Worm (Caenorhabditis elegans) whole organism, L4 larva: ENCODE results near the gene rabr-4.

Source experiments
- D1046.2 ChIP-seq: fragments of 200-800 bp; sonication (Bioruptor generic); IDR thresholded peaks from 2 replicates; pipeline ENCODE4 v1.3.6; 2022; ENCODE audit warnings: missing genetic modification characterization, missing compliant biosample characterization
- Y105C5A.15 ChIP-seq: fragments of 200-800 bp; sonication (Bioruptor generic); IDR thresholded peaks from 2 replicates; pipeline ENCODE4 v1.3.6; 2022; ENCODE audit warnings: missing genetic modification characterization, missing compliant biosample characterization
- Y75B8A.6 ChIP-seq: fragments of 200-800 bp; sonication (Bioruptor generic); IDR thresholded peaks from 2 replicates; pipeline ENCODE4 v1.3.6; 2022; ENCODE audit warnings: missing genetic modification reagents, missing genetic modification characterization, missing compliant biosample characterization
- aha-1 ChIP-seq: fragments of 150-350 bp; peaks from one replicate; lab custom pipeline; 2014; ENCODE audit warnings: missing biosample characterization, missing genetic modification characterization
- ceh-32 ChIP-seq: sonication (generic microtip); optimal IDR thresholded peaks from 2 replicates; lab custom pipeline; 2016; ENCODE audit warnings: mild to moderate bottlenecking, missing genetic modification characterization, missing compliant biosample characterization; ENCODE audit not compliant: poor library complexity
- ceh-44 ChIP-seq: fragments of 200-800 bp; sonication (Bioruptor generic); IDR thresholded peaks from 2 replicates; pipeline ENCODE4 v1.3.6; 2022; ENCODE audit warnings: missing genetic modification reagents, missing genetic modification characterization, missing compliant biosample characterization
- ceh-62 ChIP-seq: sonication (generic microtip); optimal IDR thresholded peaks from 2 replicates; lab custom pipeline; 2017; ENCODE audit warnings: missing biosample characterization, missing genetic modification characterization
- ceh-82 ChIP-seq: sonication (generic microtip); optimal IDR thresholded peaks from 2 replicates; lab custom pipeline; 2017; ENCODE audit warnings: missing biosample characterization, missing genetic modification characterization
- cey-2 ChIP-seq: sonication (generic microtip); optimal IDR thresholded peaks from 3 replicates; lab custom pipeline; 2017; ENCODE audit warnings: missing genetic modification characterization, mild to moderate bottlenecking, missing compliant biosample characterization, antibody characterized with exemption, borderline replicate concordance; ENCODE audit not compliant: insufficient read depth
- daf-12 ChIP-seq: fragments of 150-350 bp; optimal IDR thresholded peaks from 2 replicates; lab custom pipeline; 2014; ENCODE audit warnings: missing biosample characterization, missing genetic modification reagents, missing genetic modification characterization
- daf-16 ChIP-seq, 3 experiments: sonication (generic microtip); optimal IDR thresholded peaks; 2 replicates each; lab custom pipeline; 2016 to 2017; ENCODE audit warnings: missing genetic modification characterization in 3 of 3, missing genetic modification reagents in 3 of 3, mild to moderate bottlenecking in 2 of 3, missing compliant biosample characterization in 2 of 3, missing biosample characterization in 1 of 3, moderate library complexity in 1 of 3
- dmd-8 ChIP-seq: fragments of 200-800 bp; sonication (Bioruptor generic); IDR thresholded peaks from 2 replicates; pipeline ENCODE4 v1.3.6; 2022; ENCODE audit warnings: missing genetic modification characterization, missing compliant biosample characterization
- dpl-1 ChIP-seq: fragments of 150-350 bp; optimal IDR thresholded peaks from 2 replicates; lab custom pipeline; 2014; ENCODE audit warnings: missing biosample characterization, missing genetic modification reagents, missing genetic modification characterization
- fkh-10 ChIP-seq: fragments of 150-350 bp; optimal IDR thresholded peaks from 2 replicates; lab custom pipeline; 2014; ENCODE audit warnings: missing biosample characterization, missing genetic modification reagents, missing genetic modification characterization
- gei-8 ChIP-seq: fragments of 200-800 bp; sonication (Bioruptor generic); optimal IDR thresholded peaks from 2 replicates; lab custom pipeline; 2018; ENCODE audit warnings: mild to moderate bottlenecking, missing genetic modification characterization, missing compliant biosample characterization
- hlh-11 ChIP-seq: fragments of 200-800 bp; sonication (Bioruptor generic); optimal IDR thresholded peaks from 2 replicates; lab custom pipeline; 2018; ENCODE audit warnings: mild to moderate bottlenecking, missing genetic modification characterization, missing compliant biosample characterization
- mdl-1 ChIP-seq, 2 experiments: fragments of 150-350 bp in 1 of 2; sonication (generic microtip) in 1 of 2; optimal IDR thresholded peaks; 2 replicates each; lab custom pipeline; 2014 to 2017; ENCODE audit warnings: missing biosample characterization in 2 of 2, missing genetic modification characterization in 2 of 2
- mep-1 ChIP-seq: fragments of 150-350 bp; sonication (generic microtip); optimal IDR thresholded peaks from 3 replicates; lab custom pipeline; 2014; ENCODE audit warnings: missing biosample characterization, missing genetic modification characterization
- mxl-2 ChIP-seq: fragments of 200-800 bp; sonication (Bioruptor generic); conservative IDR thresholded peaks from 2 replicates; pipeline ENCODE4 v1.3.6; 2022; ENCODE audit warnings: missing genetic modification reagents, missing genetic modification characterization, missing compliant biosample characterization
- mxl-3 ChIP-seq: fragments of 200-800 bp; sonication (Bioruptor generic); optimal IDR thresholded peaks from 2 replicates; lab custom pipeline; 2018; ENCODE audit warnings: mild to moderate bottlenecking, missing genetic modification characterization, missing compliant biosample characterization
- nhr-10 ChIP-seq: fragments of 150-350 bp; optimal IDR thresholded peaks from 2 replicates; lab custom pipeline; 2014; ENCODE audit warnings: missing biosample characterization, missing genetic modification characterization
- nhr-102 ChIP-seq: sonication (generic microtip); optimal IDR thresholded peaks from 2 replicates; lab custom pipeline; 2016; ENCODE audit warnings: mild to moderate bottlenecking, missing genetic modification characterization, moderate library complexity, missing compliant biosample characterization
- nhr-111 ChIP-seq: fragments of 200-800 bp; sonication (Bioruptor generic); optimal IDR thresholded peaks from 2 replicates; lab custom pipeline; 2018; ENCODE audit warnings: mild to moderate bottlenecking, missing genetic modification characterization, missing compliant biosample characterization
- nhr-6 ChIP-seq: fragments of 150-350 bp; optimal IDR thresholded peaks from 2 replicates; lab custom pipeline; 2014; ENCODE audit warnings: missing biosample characterization, missing genetic modification characterization
- php-3 ChIP-seq: fragments of 200-800 bp; sonication (Bioruptor generic); IDR thresholded peaks from 2 replicates; pipeline ENCODE4 v1.3.6; 2022; ENCODE audit warnings: missing genetic modification reagents, missing genetic modification characterization, missing compliant biosample characterization
- sdz-12 ChIP-seq: fragments of 200-800 bp; sonication (Bioruptor generic); optimal IDR thresholded peaks from 2 replicates; lab custom pipeline; 2018; ENCODE audit warnings: mild to moderate bottlenecking, missing genetic modification characterization, missing compliant biosample characterization
- snpc-1.2 ChIP-seq: fragments of 200-800 bp; sonication (Bioruptor generic); IDR thresholded peaks from 2 replicates; pipeline ENCODE4 v1.3.6; 2022; ENCODE audit warnings: missing genetic modification reagents, missing genetic modification characterization, missing compliant biosample characterization
- unc-130 ChIP-seq: sonication (generic microtip); optimal IDR thresholded peaks from 2 replicates; lab custom pipeline; 2016; ENCODE audit warnings: missing genetic modification reagents, missing genetic modification characterization, missing compliant biosample characterization
- unc-39 ChIP-seq: sonication (generic microtip); optimal IDR thresholded peaks from 2 replicates; lab custom pipeline; 2017; ENCODE audit warnings: missing biosample characterization, missing genetic modification characterization
- zfp-2 ChIP-seq: sonication (generic microtip); optimal IDR thresholded peaks from 2 replicates; lab custom pipeline; 2016; ENCODE audit warnings: mild to moderate bottlenecking, missing genetic modification characterization, missing compliant biosample characterization
- zip-2 ChIP-seq: fragments of 150-350 bp; optimal IDR thresholded peaks from 2 replicates; lab custom pipeline; 2014; ENCODE audit warnings: missing biosample characterization, missing genetic modification characterization
- ztf-11 ChIP-seq: fragments of 150-350 bp; optimal IDR thresholded peaks from 2 replicates; lab custom pipeline; 2014; ENCODE audit warnings: missing biosample characterization, missing genetic modification characterization

Gene rabr-4

ce11 chrV:16235135-16235534, 40.4 kb downstream of the rabr-4 start, which contains the start of gene F21H7.3:
TSS of gene F21H7.3 (minus strand) at chrV:16235235.
- no peak for TF ChIP-seq ztf-11 (tag; lab: Kevin White, UChicago)
- no peak for TF ChIP-seq D1046.2 (GFP tag; lab: Robert Waterston, UW)
- no peak for TF ChIP-seq hlh-11 (tag; lab: Kevin White, UChicago)
- no peak for TF ChIP-seq dmd-8 (GFP tag; lab: Robert Waterston, UW)
- TF ChIP-seq unc-39 (tag; lab: Kevin White, UChicago) = no peak
- TF ChIP-seq dpl-1 (GFP tag; lab: Kevin White, UChicago) = no peak
- no peak for TF ChIP-seq zfp-2 (tag; lab: Kevin White, UChicago)

- no peak for TF ChIP-seq mep-1 (tag; lab: Kevin White, UChicago)
- TF ChIP-seq aha-1 = peak; percentile 65
These were observed 40.9 kb downstream of the rabr-4 start, which contains the start of gene srh-98 for ce11 chrV:16235647-16236046. TSS of gene srh-98 (minus strand) at chrV:16235747.

- TF ChIP-seq snpc-1.2 (GFP tag; lab: Robert Waterston, UW) (no peak), ceh-32 (tag; lab: Kevin White, UChicago) (no peak), mdl-1 (tag; optimal IDR thresholded peaks at IDR 0.05; lab: Kevin White, UChicago) (no peak), nhr-6 (no peak), fkh-10 (GFP tag; lab: Kevin White, UChicago) (no peak), nhr-102 (no peak), daf-16 (GFP tag; optimal IDR thresholded peaks at IDR 0.05; lab: Kevin White, UChicago) (no peak), daf-16 (tag; optimal IDR thresholded peaks at IDR 0.05; lab: Kevin White, UChicago) (no peak)
These were observed 42.5 kb downstream of the rabr-4 start, which contains the start of gene F21H7.5 for ce11 chrV:16237223-16237622. TSS of gene F21H7.5 (plus strand) at chrV:16237523.

- no peak for TF ChIP-seq php-3 (GFP tag; lab: Robert Waterston, UW)
- TF ChIP-seq dmd-8 (GFP tag; lab: Robert Waterston, UW) = no peak
- TF ChIP-seq mxl-3 (GFP tag; lab: Kevin White, UChicago) = no peak
- TF ChIP-seq cey-2 (tag; lab: Kevin White, UChicago) = no peak
- no peak for TF ChIP-seq Y75B8A.6
- TF ChIP-seq ceh-44 = no peak
- no peak for TF ChIP-seq daf-12
- no peak for TF ChIP-seq gei-8
- TF ChIP-seq dpl-1 (GFP tag; lab: Kevin White, UChicago) = no peak
- TF ChIP-seq ceh-62 = no peak
- TF ChIP-seq nhr-10 (tag; lab: Kevin White, UChicago) = no peak
- no peak for TF ChIP-seq unc-130 (GFP tag; lab: Kevin White, UChicago)
- TF ChIP-seq nhr-111 (GFP tag; lab: Kevin White, UChicago) = no peak
- TF ChIP-seq zip-2 (tag; lab: Kevin White, UChicago) = no peak
- TF ChIP-seq unc-39 (tag; lab: Kevin White, UChicago) = no peak
- TF ChIP-seq ceh-82 (tag; lab: Kevin White, UChicago) = no peak
- TF ChIP-seq mxl-2 (GFP tag; lab: Robert Waterston, UW) = no peak
- TF ChIP-seq sdz-12 (GFP tag; lab: Kevin White, UChicago) = no peak
- TF ChIP-seq Y105C5A.15 = no peak
- TF ChIP-seq, all 104 proteins: peak for 0
These were observed 49.3 kb downstream of the rabr-4 start, which contains the start of gene srh-104 for ce11 chrV:16244078-16244477. TSS of gene srh-104 (minus strand) at chrV:16244178.
